Fruit fly (Drosophila melanogaster): Measurements from ENCODE around the gene Kcmf1.

Kcmf1 gene

DNA sequence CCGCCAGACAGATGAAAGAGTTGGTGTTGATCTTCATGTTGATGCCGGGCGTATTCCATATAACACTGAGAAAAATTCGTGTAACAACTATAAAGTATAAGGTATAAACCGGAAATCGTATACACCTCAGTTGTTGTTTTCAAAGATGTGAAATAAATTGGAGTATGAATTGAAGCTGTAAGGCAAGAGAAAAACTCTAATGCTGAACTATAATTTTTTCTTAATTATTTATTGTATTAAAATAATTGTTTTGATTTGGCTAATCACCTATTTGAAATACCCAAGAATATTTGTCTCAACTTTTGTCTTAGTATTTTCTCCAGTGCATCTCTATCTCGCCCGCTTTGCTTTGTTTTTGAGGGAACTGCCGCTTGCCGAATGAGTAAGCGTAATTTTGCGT lies 54.4 kb downstream of the Kcmf1 start (continued):
- TF ChIP-seq Xbp1 (GFP tag; optimal IDR thresholded peaks at IDR 0.05) (peak; percentile 62), exex (tag; optimal IDR thresholded peaks at IDR 0.05) (no peak), ems (GFP tag; optimal IDR thresholded peaks at IDR 0.05) (no peak), CG10565 (GFP tag; optimal IDR thresholded peaks at IDR 0.05) (no peak), Adf1 (GFP tag; IDR thresholded peaks at IDR 0.05) (no peak), CG4707 (GFP tag; optimal IDR thresholded peaks at IDR 0.05) (no peak), ranshi (GFP tag; IDR thresholded peaks at IDR 0.05) (peak; percentile 38; the same call in 1 of the 2 replicates), CG10959 (GFP tag; IDR thresholded peaks at IDR 0.05) (no peak), pho (GFP tag; optimal IDR thresholded peaks at IDR 0.05) (no peak), CTCF (GFP tag; optimal IDR thresholded peaks at IDR 0.05) (no peak), bowl (GFP tag; IDR thresholded peaks at IDR 0.05) (no peak), Abd-B (GFP tag; optimal IDR thresholded peaks at IDR 0.05) (peak; percentile 50), CG15011 (GFP tag; optimal IDR thresholded peaks at IDR 0.05) (no peak), eyg (GFP tag; optimal IDR thresholded peaks at IDR 0.05) (no peak), CG4360 (GFP tag; IDR thresholded peaks at IDR 0.05) (no peak), CG9797 (GFP tag; optimal IDR thresholded peaks at IDR 0.05) (no peak), CG17328 (GFP tag; IDR thresholded peaks at IDR 0.05) (peak; percentile 48; the same call in 1 of the 2 replicates), Spps (tag; optimal IDR thresholded peaks at IDR 0.05) (no peak), stc (GFP tag; IDR thresholded peaks at IDR 0.05) (peak; percentile 65; the same call in 1 of the 2 replicates), CG4404 (GFP tag; IDR thresholded peaks at IDR 0.05) (peak; percentile 26; the same call in 1 of the 2 replicates), CG11085 (GFP tag; IDR thresholded peaks at IDR 0.05) (no peak), sna (GFP tag; IDR thresholded peaks at IDR 0.05; ENCODE audit: partially characterized antibody) (no peak), kah (GFP tag; optimal IDR thresholded peaks at IDR 0.05) (peak; percentile 42), tap (tag; optimal IDR thresholded peaks at IDR 0.05) (peak; percentile 70), D (optimal IDR thresholded peaks at IDR 0.05) (no peak), D (GFP tag; optimal IDR thresholded peaks at IDR 0.05) (peak; percentile 53), corto (GFP tag; optimal IDR thresholded peaks at IDR 0.05) (no peak), tna (GFP tag; IDR thresholded peaks at IDR 0.05; ENCODE audit: partially characterized antibody) (no peak), CG1602 (GFP tag; optimal IDR thresholded peaks at IDR 0.05) (peak; percentile 24), CG4854 (GFP tag; optimal IDR thresholded peaks at IDR 0.05) (no peak), CG9932 (GFP tag; IDR thresholded peaks at IDR 0.05) (no peak), danr (GFP tag; IDR thresholded peaks at IDR 0.05) (no peak), HmgD (GFP tag; optimal IDR thresholded peaks at IDR 0.05) (no peak), nerfin-1 (tag; optimal IDR thresholded peaks at IDR 0.05) (peak; percentile 42), Taf1 (GFP tag; IDR thresholded peaks at IDR 0.05) (no peak), Gug (GFP tag; IDR thresholded peaks at IDR 0.05) (no peak), CG14014 (GFP tag; IDR thresholded peaks at IDR 0.05) (no peak), maf-S (GFP tag; optimal IDR thresholded peaks at IDR 0.05) (no peak), E2f2 (GFP tag; IDR thresholded peaks at IDR 0.05) (peak; percentile 28; the same call in 1 of the 2 replicates), CG9817 (tag; optimal IDR thresholded peaks at IDR 0.05) (peak; percentile 38), abd-A (tag; optimal IDR thresholded peaks at IDR 0.05) (no peak), vfl (GFP tag; optimal IDR thresholded peaks at IDR 0.05) (no peak), CG9609 (GFP tag; optimal IDR thresholded peaks at IDR 0.05) (no peak), kni (GFP tag; optimal IDR thresholded peaks at IDR 0.05) (no peak), CG16863 (GFP tag; optimal IDR thresholded peaks at IDR 0.05) (no peak), hkb (optimal IDR thresholded peaks at IDR 0.05) (no peak), hkb (GFP tag; IDR thresholded peaks at IDR 0.05) (peak; percentile 58), lola (GFP tag; optimal IDR thresholded peaks at IDR 0.05) (peak in 1 of 3 experiments; percentile 64), ken (GFP tag; IDR thresholded peaks at IDR 0.05) (peak; percentile 48; the same call in 1 of the 3 replicates), Poxn (GFP tag; IDR thresholded peaks at IDR 0.05) (no peak), zen2 (GFP tag; IDR thresholded peaks at IDR 0.05; ENCODE audit: partially characterized antibody) (no peak), CG6765 (GFP tag; optimal IDR thresholded peaks at IDR 0.05) (no peak), CG8765 (GFP tag; IDR thresholded peaks at IDR 0.05) (no peak)
